Fruit fly (Drosophila melanogaster) S2 (cell line): ENCODE measurements around the gene Srr.

Experiments
- CG8478 ChIP-seq: fragments of >200 bp; optimal IDR thresholded peaks from 2 replicates; lab custom pipeline; 2018
- CTCF ChIP-seq, 2 experiments: fragments of >200 bp; optimal IDR thresholded peaks; 2 replicates each; lab custom pipeline; 2018

Srr gene

dm6 chr3R:9388972-9389371, 23.8 kb downstream of the Srr start:
- TF ChIP-seq CTCF (optimal IDR thresholded peaks at IDR 0.05; lab: Kevin White, UChicago) = no peak
- TF ChIP-seq CG8478 (lab: Kevin White, UChicago) = no peak

dm6 chr3R:9390201-9390600, 25.0 kb downstream of the Srr start:
- TF ChIP-seq CTCF (optimal IDR thresholded peaks at IDR 0.05; lab: Kevin White, UChicago) = no peak
- TF ChIP-seq CG8478 (lab: Kevin White, UChicago) = no peak

- no peak for TF ChIP-seq CG8478 (lab: Kevin White, UChicago)
- TF ChIP-seq CTCF (optimal IDR thresholded peaks at IDR 0.05; lab: Kevin White, UChicago) = no peak
Measured at dm6 chr3R:9392421-9392820, 27.2 kb downstream of the Srr start.

dm6 chr3R:9393542-9394025, 28.4 kb downstream of the Srr start:
- TF ChIP-seq CG8478 (lab: Kevin White, UChicago) (no peak), CTCF (optimal IDR thresholded peaks at IDR 0.05; lab: Kevin White, UChicago) (no peak)

- TF ChIP-seq CG8478 (lab: Kevin White, UChicago) = no peak
- TF ChIP-seq CTCF (optimal IDR thresholded peaks at IDR 0.05; lab: Kevin White, UChicago) = no peak
Measured at dm6 chr3R:9394385-9395042, 29.3 kb downstream of the Srr start, which contains the start of gene FER. FER (minus strand) TSS chr3R:9394546.

- TF ChIP-seq CG8478 (lab: Kevin White, UChicago) = no peak
- no peak for TF ChIP-seq CTCF (optimal IDR thresholded peaks at IDR 0.05; lab: Kevin White, UChicago)
Measured at dm6 chr3R:9395998-9396397, 30.8 kb downstream of the Srr start.

- no peak for TF ChIP-seq CTCF (optimal IDR thresholded peaks at IDR 0.05; lab: Kevin White, UChicago)
- no peak for TF ChIP-seq CG8478 (lab: Kevin White, UChicago)
Measured at dm6 chr3R:9397890-9398289, 32.7 kb downstream of the Srr start, which contains the start of gene Or85f. Or85f (plus strand) TSS chr3R:9398190.

- no peak for TF ChIP-seq CTCF (optimal IDR thresholded peaks at IDR 0.05; lab: Kevin White, UChicago)
- TF ChIP-seq CG8478 (lab: Kevin White, UChicago) = no peak
Measured at dm6 chr3R:9399074-9399473, 33.9 kb downstream of the Srr start.

- TF ChIP-seq CTCF (optimal IDR thresholded peaks at IDR 0.05; lab: Kevin White, UChicago) (no peak), CG8478 (lab: Kevin White, UChicago) (no peak)
Measured at dm6 chr3R:9399951-9400392, 34.8 kb downstream of the Srr start, which contains the start of gene CG34117. CG34117 (minus strand) TSS chr3R:9400053.

dm6 chr3R:9401127-9401603, 36.0 kb downstream of the Srr start, which contains the start of the genes RpL34b and CG8132:
RpL34b (minus strand) TSS chr3R:9401226.
CG8132 (plus strand) TSS chr3R:9401495.
- TF ChIP-seq CTCF (optimal IDR thresholded peaks at IDR 0.05; lab: Kevin White, UChicago) (peak; percentile 29 to 31), CG8478 (lab: Kevin White, UChicago) (no peak)

- TF ChIP-seq CTCF (optimal IDR thresholded peaks at IDR 0.05; lab: Kevin White, UChicago) (no peak), CG8478 (lab: Kevin White, UChicago) (no peak)
Measured at dm6 chr3R:9404104-9404512, 38.9 kb downstream of the Srr start, which contains the start of the genes CG9356, BBIP1 and CG8135. CG9356 (minus strand) TSS chr3R:9404269. BBIP1 (plus strand) TSS chr3R:9404385. CG8135 (plus strand) TSS chr3R:9404385.

- TF ChIP-seq CTCF (optimal IDR thresholded peaks at IDR 0.05; lab: Kevin White, UChicago) = no peak
- no peak for TF ChIP-seq CG8478 (lab: Kevin White, UChicago)
Measured at dm6 chr3R:9408069-9408468, 42.9 kb downstream of the Srr start, which contains the start of gene CG44261. CG44261 (minus strand) TSS chr3R:9408169.

- TF ChIP-seq CTCF (optimal IDR thresholded peaks at IDR 0.05; lab: Kevin White, UChicago) (no peak), CG8478 (lab: Kevin White, UChicago) (no peak)
Measured at dm6 chr3R:9410182-9410581, 45.0 kb downstream of the Srr start, which contains the start of gene betaTub85D. betaTub85D (minus strand) TSS chr3R:9410282.

dm6 chr3R:9411928-9412640, 46.9 kb downstream of the Srr start, which contains the start of the genes Task7 and alpha-Man-IIa:
Task7 (minus strand) TSS chr3R:9412293.
alpha-Man-IIa (plus strand) TSS chr3R:9412548.
- no peak for TF ChIP-seq CTCF (optimal IDR thresholded peaks at IDR 0.05; lab: Kevin White, UChicago)
- TF ChIP-seq CG8478 (lab: Kevin White, UChicago) = no peak
